1 fruit fly cellular context compared by ENCODE assay signal in genomic region chr3L:11061200-11061599, dm6.
TF ChIP-seq lines count a peak whose summit lies in the region.

Gene CG6321, minus strand, starts transcription at chr3L:11061224.
Gene Blos2, plus strand, starts transcription at chr3L:11061571.

TF ChIP-seq in whole organism, embryonic, 481 proteins besides CTCF, POLR2A, EP300 and RAD21 (continued from another document and continues in another):
- TF ChIP-seq E2f1 (GFP tag; IDR thresholded peaks at IDR 0.05; lab: Robert Waterston, UW) = peak; percentile 62
- peak; percentile 82 for TF ChIP-seq CG30403 (GFP tag; optimal IDR thresholded peaks at IDR 0.05; lab: Kevin White, UChicago)
- TF ChIP-seq wor (GFP tag; IDR thresholded peaks at IDR 0.05; lab: Robert Waterston, UW) = no peak
- 0 out of 2 replicates have a peak, but pooled peaks have one; percentile 34 for TF ChIP-seq CG17612 (GFP tag; IDR thresholded peaks at IDR 0.05; lab: Robert Waterston, UW)
- TF ChIP-seq gcm2 (GFP tag; optimal IDR thresholded peaks at IDR 0.05; lab: Kevin White, UChicago) = peak; percentile 24
- TF ChIP-seq CG12219 (GFP tag; optimal IDR thresholded peaks at IDR 0.05; lab: Kevin White, UChicago) = peak; percentile 74
- TF ChIP-seq CG17912 (GFP tag; optimal IDR thresholded peaks at IDR 0.05; lab: Kevin White, UChicago) = no peak
- no peak for TF ChIP-seq CG11560 (tag; IDR thresholded peaks at IDR 0.05; lab: Robert Waterston, UW)
- peak; percentile 69 for TF ChIP-seq odd (GFP tag; optimal IDR thresholded peaks at IDR 0.05; lab: Kevin White, UChicago)
- TF ChIP-seq CG1024 (GFP tag; IDR thresholded peaks at IDR 0.05; lab: Robert Waterston, UW) = 0 out of 2 replicates have a peak, but pooled peaks have one; percentile 6
- peak; percentile 68 for TF ChIP-seq CG15601 (tag; optimal IDR thresholded peaks at IDR 0.05; lab: Kevin White, UChicago)
- peak; percentile 87 for TF ChIP-seq unpg (GFP tag; optimal IDR thresholded peaks at IDR 0.05; lab: Kevin White, UChicago)
- no peak for TF ChIP-seq CG34224 (GFP tag; IDR thresholded peaks at IDR 0.05; lab: Robert Waterston, UW; ENCODE audit: partially characterized antibody)
- no peak for TF ChIP-seq Dfd (GFP tag; optimal IDR thresholded peaks at IDR 0.05; lab: Kevin White, UChicago)
- TF ChIP-seq sim (GFP tag; IDR thresholded peaks at IDR 0.05; lab: Robert Waterston, UW) = no peak
- peak; percentile 55; the same call in 1 of the 2 replicates for TF ChIP-seq chm (GFP tag; IDR thresholded peaks at IDR 0.05; lab: Robert Waterston, UW)
- TF ChIP-seq gfzf (GFP tag; optimal IDR thresholded peaks at IDR 0.05; lab: Kevin White, UChicago) = no peak
- no peak for TF ChIP-seq CG10462 (GFP tag; optimal IDR thresholded peaks at IDR 0.05; lab: Kevin White, UChicago)
- peak; percentile 62 for TF ChIP-seq Nf-YB (GFP tag; optimal IDR thresholded peaks at IDR 0.05; lab: Kevin White, UChicago)
- peak; percentile 59 for TF ChIP-seq CG33557 (GFP tag; optimal IDR thresholded peaks at IDR 0.05; lab: Kevin White, UChicago)
- TF ChIP-seq eyg (GFP tag; optimal IDR thresholded peaks at IDR 0.05; lab: Kevin White, UChicago) = no peak
- peak; percentile 37 for TF ChIP-seq tio (GFP tag; optimal IDR thresholded peaks at IDR 0.05; lab: Kevin White, UChicago)
- 0 out of 2 replicates have a peak, but pooled peaks have one; percentile 22 for TF ChIP-seq Adf1 (GFP tag; IDR thresholded peaks at IDR 0.05; lab: Robert Waterston, UW)
- peak; percentile 79 for TF ChIP-seq Rfx (GFP tag; IDR thresholded peaks at IDR 0.05; lab: Robert Waterston, UW)
- peak; percentile 77 for TF ChIP-seq CG17385 (GFP tag; optimal IDR thresholded peaks at IDR 0.05; lab: Kevin White, UChicago)
- TF ChIP-seq tna (GFP tag; IDR thresholded peaks at IDR 0.05; lab: Robert Waterston, UW; ENCODE audit: partially characterized antibody) = no peak
- 0 out of 3 replicates have a peak, but pooled peaks have one; percentile 5 for TF ChIP-seq gce (GFP tag; IDR thresholded peaks at IDR 0.05; lab: Robert Waterston, UW)
- peak; percentile 3 for TF ChIP-seq tx (GFP tag; optimal IDR thresholded peaks at IDR 0.05; lab: Kevin White, UChicago)
- TF ChIP-seq ash1 (GFP tag; optimal IDR thresholded peaks at IDR 0.05; lab: Kevin White, UChicago) = no peak
- TF ChIP-seq mam (GFP tag; optimal IDR thresholded peaks at IDR 0.05; lab: Kevin White, UChicago) = peak; percentile 23
- TF ChIP-seq CG11093 (GFP tag; IDR thresholded peaks at IDR 0.05; lab: Robert Waterston, UW) = peak; percentile 16; the same call in 1 of the 3 replicates
- peak; percentile 78 for TF ChIP-seq Oli (tag; optimal IDR thresholded peaks at IDR 0.05; lab: Kevin White, UChicago)
- peak; percentile 59 for TF ChIP-seq run (tag; optimal IDR thresholded peaks at IDR 0.05; lab: Kevin White, UChicago)
- 0 out of 2 replicates have a peak, but pooled peaks have one; percentile 34 for TF ChIP-seq ara (GFP tag; IDR thresholded peaks at IDR 0.05; lab: Robert Waterston, UW)
- TF ChIP-seq sisA (GFP tag; IDR thresholded peaks at IDR 0.05; lab: Robert Waterston, UW) = peak; percentile 54
- peak; percentile 25 for TF ChIP-seq CG2116 (GFP tag; optimal IDR thresholded peaks at IDR 0.05; lab: Kevin White, UChicago)
- TF ChIP-seq dati (GFP tag; IDR thresholded peaks at IDR 0.05; lab: Robert Waterston, UW) = no peak
- TF ChIP-seq Eip74EF (GFP tag; optimal IDR thresholded peaks at IDR 0.05; lab: Kevin White, UChicago) = peak in 1 of 2 experiments; percentile 84
- no peak for TF ChIP-seq sc (optimal IDR thresholded peaks at IDR 0.05; lab: Kevin White, UChicago)
- TF ChIP-seq sc (GFP tag; optimal IDR thresholded peaks at IDR 0.05; lab: Kevin White, UChicago) = peak; percentile 22
- peak; percentile 76 for TF ChIP-seq sob (GFP tag; IDR thresholded peaks at IDR 0.05; lab: Robert Waterston, UW)
- TF ChIP-seq Poxn (GFP tag; IDR thresholded peaks at IDR 0.05; lab: Robert Waterston, UW) = peak; percentile 39; the same call in 1 of the 2 replicates
- peak; percentile 86 for TF ChIP-seq CG11504 (tag; optimal IDR thresholded peaks at IDR 0.05; lab: Kevin White, UChicago)
- TF ChIP-seq cato (GFP tag; optimal IDR thresholded peaks at IDR 0.05; lab: Kevin White, UChicago; ENCODE audit: borderline replicate concordance) = no peak
- TF ChIP-seq CG6254 (GFP tag; optimal IDR thresholded peaks at IDR 0.05; lab: Kevin White, UChicago) = peak; percentile 23
- TF ChIP-seq aop (GFP tag; IDR thresholded peaks at IDR 0.05; lab: Robert Waterston, UW) = no peak
- TF ChIP-seq CG3838 (GFP tag; optimal IDR thresholded peaks at IDR 0.05; lab: Kevin White, UChicago) = peak; percentile 37
- TF ChIP-seq h (optimal IDR thresholded peaks at IDR 0.05; lab: Kevin White, UChicago) = no peak
- TF ChIP-seq YL-1 (GFP tag; optimal IDR thresholded peaks at IDR 0.05; lab: Kevin White, UChicago) = peak; percentile 21
- peak; percentile 69 for TF ChIP-seq CG9437 (GFP tag; optimal IDR thresholded peaks at IDR 0.05; lab: Kevin White, UChicago)
- TF ChIP-seq Rx (GFP tag; IDR thresholded peaks at IDR 0.05; lab: Robert Waterston, UW) = peak; percentile 17; the same call in 1 of the 2 replicates
- peak; percentile 50 for TF ChIP-seq CG10654 (GFP tag; optimal IDR thresholded peaks at IDR 0.05; lab: Kevin White, UChicago)
- TF ChIP-seq dysf (GFP tag; IDR thresholded peaks at IDR 0.05; lab: Robert Waterston, UW) = peak; percentile 88
- TF ChIP-seq insv (GFP tag; optimal IDR thresholded peaks at IDR 0.05; lab: Kevin White, UChicago) = no peak
- TF ChIP-seq CG4404 (GFP tag; IDR thresholded peaks at IDR 0.05; lab: Robert Waterston, UW) = 0 out of 2 replicates have a peak, but pooled peaks have one; percentile 14
- no peak for TF ChIP-seq otp (GFP tag; IDR thresholded peaks at IDR 0.05; lab: Robert Waterston, UW)
- peak; percentile 85 for TF ChIP-seq grau (tag; optimal IDR thresholded peaks at IDR 0.05; lab: Kevin White, UChicago)
- no peak for TF ChIP-seq CG16813 (GFP tag; IDR thresholded peaks at IDR 0.05; lab: Robert Waterston, UW; ENCODE audit: partially characterized antibody)
- peak; percentile 60; the same call in 1 of the 2 replicates for TF ChIP-seq al (GFP tag; IDR thresholded peaks at IDR 0.05; lab: Robert Waterston, UW)
- peak; percentile 79 for TF ChIP-seq CG7556 (GFP tag; optimal IDR thresholded peaks at IDR 0.05; lab: Kevin White, UChicago)
- TF ChIP-seq Myb (GFP tag; optimal IDR thresholded peaks at IDR 0.05; lab: Kevin White, UChicago) = no peak
- TF ChIP-seq gcm (GFP tag; optimal IDR thresholded peaks at IDR 0.05; lab: Kevin White, UChicago) = peak; percentile 81
- TF ChIP-seq CG17802 (tag; optimal IDR thresholded peaks at IDR 0.05; lab: Kevin White, UChicago) = no peak
- TF ChIP-seq shn (GFP tag; optimal IDR thresholded peaks at IDR 0.05; lab: Kevin White, UChicago) = no peak
- peak; percentile 63; the same call in 2 of the 3 replicates for TF ChIP-seq Dbx (GFP tag; IDR thresholded peaks at IDR 0.05; lab: Robert Waterston, UW)
- peak; percentile 81 for TF ChIP-seq phol (tag; optimal IDR thresholded peaks at IDR 0.05; lab: Kevin White, UChicago)
- no peak for TF ChIP-seq CG8765 (GFP tag; IDR thresholded peaks at IDR 0.05; lab: Robert Waterston, UW)
- peak; percentile 64 for TF ChIP-seq CG9727 (GFP tag; optimal IDR thresholded peaks at IDR 0.05; lab: Kevin White, UChicago)
- TF ChIP-seq CG10321 (GFP tag; IDR thresholded peaks at IDR 0.05; lab: Robert Waterston, UW) = no peak
- TF ChIP-seq CG18262 (tag; optimal IDR thresholded peaks at IDR 0.05; lab: Kevin White, UChicago) = peak; percentile 86
- peak; percentile 30 for TF ChIP-seq stwl (tag; optimal IDR thresholded peaks at IDR 0.05; lab: Kevin White, UChicago)
- peak; percentile 24 for TF ChIP-seq CG3407 (GFP tag; optimal IDR thresholded peaks at IDR 0.05; lab: Kevin White, UChicago)
- TF ChIP-seq ac (GFP tag; optimal IDR thresholded peaks at IDR 0.05; lab: Kevin White, UChicago) = no peak
- TF ChIP-seq CG18599 (GFP tag; optimal IDR thresholded peaks at IDR 0.05; lab: Kevin White, UChicago) = peak; percentile 85
- TF ChIP-seq zen2 (GFP tag; IDR thresholded peaks at IDR 0.05; lab: Robert Waterston, UW; ENCODE audit: partially characterized antibody) = no peak
- TF ChIP-seq toy (GFP tag; IDR thresholded peaks at IDR 0.05; lab: Robert Waterston, UW) = no peak
- TF ChIP-seq CG14860 (GFP tag; IDR thresholded peaks at IDR 0.05; lab: Robert Waterston, UW; ENCODE audit: partially characterized antibody) = no peak
- peak; percentile 68 for TF ChIP-seq slbo (GFP tag; IDR thresholded peaks at IDR 0.05; lab: Robert Waterston, UW)
- TF ChIP-seq CG11695 (GFP tag; IDR thresholded peaks at IDR 0.05; lab: Robert Waterston, UW) = peak; percentile 82
- no peak for TF ChIP-seq trh (GFP tag; optimal IDR thresholded peaks at IDR 0.05; lab: Kevin White, UChicago)
- no peak for TF ChIP-seq jigr1 (GFP tag; IDR thresholded peaks at IDR 0.05; lab: Robert Waterston, UW)
- TF ChIP-seq CG2199 (GFP tag; IDR thresholded peaks at IDR 0.05; lab: Robert Waterston, UW) = no peak
- TF ChIP-seq Dp (GFP tag; optimal IDR thresholded peaks at IDR 0.05; lab: Kevin White, UChicago) = peak; percentile 50
- TF ChIP-seq Dref (GFP tag; IDR thresholded peaks at IDR 0.05; lab: Robert Waterston, UW) = no peak
- TF ChIP-seq CG30020 (tag; optimal IDR thresholded peaks at IDR 0.05; lab: Kevin White, UChicago) = peak; percentile 43
- peak; percentile 98 for TF ChIP-seq D19B (GFP tag; optimal IDR thresholded peaks at IDR 0.05; lab: Kevin White, UChicago)
- TF ChIP-seq lilli (GFP tag; optimal IDR thresholded peaks at IDR 0.05; lab: Kevin White, UChicago) = peak; percentile 73
- peak; percentile 30 to 84 for TF ChIP-seq crp (GFP tag; optimal IDR thresholded peaks at IDR 0.05; lab: Kevin White, UChicago)
- no peak for TF ChIP-seq sr (GFP tag; IDR thresholded peaks at IDR 0.05; lab: Robert Waterston, UW)
- TF ChIP-seq mld (GFP tag; IDR thresholded peaks at IDR 0.05; lab: Robert Waterston, UW; ENCODE audit: partially characterized antibody) = no peak
- peak; percentile 52 for TF ChIP-seq CG4707 (GFP tag; optimal IDR thresholded peaks at IDR 0.05; lab: Kevin White, UChicago)
- peak; percentile 81 for TF ChIP-seq MBD-R2 (GFP tag; IDR thresholded peaks at IDR 0.05; lab: Robert Waterston, UW)
- TF ChIP-seq Fer3 (tag; optimal IDR thresholded peaks at IDR 0.05; lab: Kevin White, UChicago) = peak; percentile 80
- no peak for TF ChIP-seq usp (GFP tag; optimal IDR thresholded peaks at IDR 0.05; lab: Kevin White, UChicago)
- TF ChIP-seq dmrt11E (tag; optimal IDR thresholded peaks at IDR 0.05; lab: Kevin White, UChicago) = peak; percentile 75
- peak; percentile 25 for TF ChIP-seq NK7.1 (GFP tag; optimal IDR thresholded peaks at IDR 0.05; lab: Kevin White, UChicago)
- peak in 1 of 2 experiments; percentile 67 for TF ChIP-seq chif (GFP tag; optimal IDR thresholded peaks at IDR 0.05; lab: Kevin White, UChicago)
- no peak for TF ChIP-seq CG10431 (GFP tag; optimal IDR thresholded peaks at IDR 0.05; lab: Kevin White, UChicago)
- TF ChIP-seq CG17328 (GFP tag; IDR thresholded peaks at IDR 0.05; lab: Robert Waterston, UW) = peak; percentile 75
- TF ChIP-seq Opbp (GFP tag; IDR thresholded peaks at IDR 0.05; lab: Robert Waterston, UW; ENCODE audit: partially characterized antibody) = no peak
- peak; percentile 76 for TF ChIP-seq fd96Cb (tag; optimal IDR thresholded peaks at IDR 0.05; lab: Kevin White, UChicago)
- peak; percentile 1 for TF ChIP-seq CG16863 (GFP tag; optimal IDR thresholded peaks at IDR 0.05; lab: Kevin White, UChicago)
- TF ChIP-seq CG3065 (GFP tag; optimal IDR thresholded peaks at IDR 0.05; lab: Kevin White, UChicago) = no peak
- peak; percentile 46 for TF ChIP-seq CG33213 (GFP tag; optimal IDR thresholded peaks at IDR 0.05; lab: Kevin White, UChicago)
- peak; percentile 63 for TF ChIP-seq org-1 (GFP tag; optimal IDR thresholded peaks at IDR 0.05; lab: Kevin White, UChicago)
- TF ChIP-seq dpn (GFP tag; optimal IDR thresholded peaks at IDR 0.05; lab: Kevin White, UChicago) = peak; percentile 69 to 77
- peak; percentile 78 for TF ChIP-seq Sox102F (GFP tag; optimal IDR thresholded peaks at IDR 0.05; lab: Kevin White, UChicago)
- peak; percentile 54 for TF ChIP-seq zfh1 (GFP tag; IDR thresholded peaks at IDR 0.05; lab: Robert Waterston, UW)
- TF ChIP-seq CG31388 (GFP tag; optimal IDR thresholded peaks at IDR 0.05; lab: Kevin White, UChicago) = peak; percentile 29
- peak; percentile 53 for TF ChIP-seq CG15514 (GFP tag; optimal IDR thresholded peaks at IDR 0.05; lab: Kevin White, UChicago)
- TF ChIP-seq Dip2 (GFP tag; IDR thresholded peaks at IDR 0.05; lab: Robert Waterston, UW) = no peak
- TF ChIP-seq sna (GFP tag; IDR thresholded peaks at IDR 0.05; lab: Robert Waterston, UW; ENCODE audit: partially characterized antibody) = no peak
- no peak for TF ChIP-seq CG11085 (GFP tag; IDR thresholded peaks at IDR 0.05; lab: Robert Waterston, UW)
- no peak for TF ChIP-seq Elba2 (GFP tag; optimal IDR thresholded peaks at IDR 0.05; lab: Kevin White, UChicago)
- TF ChIP-seq CG12104 (GFP tag; optimal IDR thresholded peaks at IDR 0.05; lab: Kevin White, UChicago) = peak; percentile 68
- peak; percentile 5 to 88 for TF ChIP-seq Hr51 (GFP tag; optimal IDR thresholded peaks at IDR 0.05; lab: Kevin White, UChicago)
- TF ChIP-seq onecut (GFP tag; IDR thresholded peaks at IDR 0.05; lab: Robert Waterston, UW) = peak; percentile 76
- TF ChIP-seq CG31224 (GFP tag; IDR thresholded peaks at IDR 0.05; lab: Robert Waterston, UW) = 0 out of 2 replicates have a peak, but pooled peaks have one; percentile 45
- no peak for TF ChIP-seq ato (GFP tag; IDR thresholded peaks at IDR 0.05; lab: Robert Waterston, UW; ENCODE audit: partially characterized antibody)
- no peak for TF ChIP-seq wdn (GFP tag; IDR thresholded peaks at IDR 0.05; lab: Robert Waterston, UW)
- TF ChIP-seq stc (GFP tag; IDR thresholded peaks at IDR 0.05; lab: Robert Waterston, UW) = peak; percentile 79
- TF ChIP-seq CG12769 (tag; optimal IDR thresholded peaks at IDR 0.05; lab: Kevin White, UChicago) = peak; percentile 79
- no peak for TF ChIP-seq NC2α (GFP tag; optimal IDR thresholded peaks at IDR 0.05; lab: Kevin White, UChicago)
- peak; percentile 61 for TF ChIP-seq CG13775 (GFP tag; optimal IDR thresholded peaks at IDR 0.05; lab: Kevin White, UChicago)
- TF ChIP-seq z (GFP tag; IDR thresholded peaks at IDR 0.05; lab: Robert Waterston, UW) = no peak
- TF ChIP-seq Oaz (GFP tag; IDR thresholded peaks at IDR 0.05; lab: Robert Waterston, UW) = peak; percentile 54
- TF ChIP-seq Taf1 (GFP tag; IDR thresholded peaks at IDR 0.05; lab: Robert Waterston, UW) = peak; percentile 40; the same call in 1 of the 2 replicates
- no peak for TF ChIP-seq psq (GFP tag; optimal IDR thresholded peaks at IDR 0.05; lab: Kevin White, UChicago)
- TF ChIP-seq Camta (GFP tag; optimal IDR thresholded peaks at IDR 0.05; lab: Kevin White, UChicago) = peak; percentile 19
- peak; percentile 84 for TF ChIP-seq tap (tag; optimal IDR thresholded peaks at IDR 0.05; lab: Kevin White, UChicago)
